Worm (Caenorhabditis elegans) whole organism, early embryonic: Measurements from ENCODE around the gene ran-1.

Experiments used
- B0310.2 ChIP-seq: sonication (generic microtip); optimal IDR thresholded peaks from 2 replicates; lab custom pipeline; 2016; ENCODE audit warnings: mild to moderate bottlenecking, missing genetic modification characterization, missing compliant biosample characterization
- F13C5.2 ChIP-seq: sonication (generic microtip); optimal IDR thresholded peaks from 2 replicates; lab custom pipeline; 2017; ENCODE audit warnings: mild to moderate bottlenecking, missing genetic modification characterization, inconsistent platforms, missing compliant biosample characterization
- aly-1 ChIP-seq: sonication (generic microtip); optimal IDR thresholded peaks from 2 replicates; lab custom pipeline; 2016; ENCODE audit warnings: missing genetic modification characterization, missing compliant biosample characterization
- ama-1 ChIP-seq: fragments of 150-350 bp; optimal IDR thresholded peaks from 2 replicates; lab custom pipeline; 2014
- ceh-13 ChIP-seq: fragments of 200-800 bp; sonication (Bioruptor generic); optimal IDR thresholded peaks from 2 replicates; lab custom pipeline; 2018; ENCODE audit warnings: mild to moderate bottlenecking, missing genetic modification characterization, missing compliant biosample characterization
- ceh-36 ChIP-seq: sonication (generic microtip); optimal IDR thresholded peaks from 2 replicates; lab custom pipeline; 2016; ENCODE audit warnings: missing genetic modification characterization, inconsistent platforms, missing compliant biosample characterization
- ets-7 ChIP-seq: sonication (generic microtip); optimal IDR thresholded peaks from 2 replicates; lab custom pipeline; 2016; ENCODE audit warnings: missing genotype, missing genetic modification characterization, missing compliant biosample characterization
- flt-1 ChIP-seq: fragments of 200-800 bp; sonication (Bioruptor generic); IDR thresholded peaks from 2 replicates; pipeline ENCODE4 v1.3.6; 2022; ENCODE audit warnings: missing genetic modification characterization, missing compliant biosample characterization
- hmbx-1 ChIP-seq: sonication (generic microtip); optimal IDR thresholded peaks from 2 replicates; lab custom pipeline; 2016; ENCODE audit warnings: mild to moderate bottlenecking, missing genetic modification characterization, missing compliant biosample characterization
- hmg-4 ChIP-seq: fragments of 200-800 bp; sonication (Bioruptor generic); optimal IDR thresholded peaks from 2 replicates; lab custom pipeline; 2018; ENCODE audit warnings: mild to moderate bottlenecking, missing genetic modification characterization, missing compliant biosample characterization
- hnd-1 ChIP-seq: sonication (generic microtip); optimal IDR thresholded peaks from 2 replicates; lab custom pipeline; 2016; ENCODE audit warnings: missing genetic modification characterization, missing compliant biosample characterization
- pes-1 ChIP-seq: fragments of 200-800 bp; sonication (Bioruptor generic); IDR thresholded peaks from 2 replicates; pipeline ENCODE4 v1.3.6; 2022; ENCODE audit warnings: missing genetic modification reagents, missing genetic modification characterization, missing compliant biosample characterization
- scrt-1 ChIP-seq: fragments of 200-800 bp; sonication (Bioruptor generic); IDR thresholded peaks from 2 replicates; pipeline ENCODE4 v1.3.6; 2022; ENCODE audit warnings: missing genetic modification characterization, missing compliant biosample characterization
- sea-1 ChIP-seq: fragments of 200-800 bp; sonication (Bioruptor generic); conservative IDR thresholded peaks from 2 replicates; pipeline ENCODE4 v1.3.6; 2022; ENCODE audit warnings: missing genetic modification characterization, missing compliant biosample characterization
- tbx-11 ChIP-seq: fragments of 200-800 bp; sonication (Bioruptor generic); IDR thresholded peaks from 2 replicates; pipeline ENCODE4 v1.3.6; 2022; ENCODE audit warnings: missing genetic modification characterization, missing compliant biosample characterization
- tbx-37 ChIP-seq: fragments of 200-800 bp; sonication (Bioruptor generic); conservative IDR thresholded peaks from 2 replicates; pipeline ENCODE4 v1.3.6; 2022; ENCODE audit warnings: missing genetic modification reagents, missing genetic modification characterization, missing compliant biosample characterization
- tra-4 ChIP-seq: sonication (generic microtip); optimal IDR thresholded peaks from 2 replicates; lab custom pipeline; 2017; ENCODE audit warnings: missing genetic modification characterization, missing compliant biosample characterization

The ran-1 gene

ce11 chrIII:10742382-10742860 lies 5.1 kb downstream of the ran-1 start, which contains the start of the genes tbb-1 and rib-2:
TSS of gene tbb-1 (minus strand) at chrIII:10742432.
TSS of gene rib-2 (plus strand) at chrIII:10742810.
- TF ChIP-seq ceh-13 (GFP tag; lab: Kevin White, UChicago) (no peak), hmg-4 (GFP tag; lab: Kevin White, UChicago) (no peak), F13C5.2 (tag; lab: Kevin White, UChicago) (no peak), tbx-37 (GFP tag; lab: Robert Waterston, UW) (no peak), hmbx-1 (no peak), ets-7 (tag; lab: Kevin White, UChicago) (no peak), sea-1 (GFP tag; lab: Robert Waterston, UW) (no peak), scrt-1 (GFP tag; lab: Robert Waterston, UW) (no peak), flt-1 (GFP tag; lab: Robert Waterston, UW) (no peak), B0310.2 (no peak), ceh-36 (no peak), hnd-1 (tag; lab: Kevin White, UChicago) (no peak), aly-1 (tag; lab: Kevin White, UChicago) (no peak), tbx-11 (no peak), ama-1 (lab: Kevin White, UChicago) (no peak), pes-1 (GFP tag; lab: Robert Waterston, UW) (no peak), tra-4 (tag; lab: Kevin White, UChicago) (no peak)

- no peak for TF ChIP-seq hmg-4 (GFP tag; lab: Kevin White, UChicago)
- TF ChIP-seq aly-1 (tag; lab: Kevin White, UChicago), result no peak
- TF ChIP-seq tbx-11, result no peak
- no peak for TF ChIP-seq tbx-37 (GFP tag; lab: Robert Waterston, UW)
- TF ChIP-seq flt-1 (GFP tag; lab: Robert Waterston, UW), result no peak
Measured at ce11 chrIII:10740518-10740917, 7.0 kb downstream of the ran-1 start, which contains the start of gene K01G5.8. TSS of gene K01G5.8 (minus strand) at chrIII:10740772.

ce11 chrIII:10739902-10740301 lies 7.6 kb downstream of the ran-1 start:
- peak; percentile 54 for TF ChIP-seq B0310.2
- peak; percentile 73 for TF ChIP-seq ama-1 (lab: Kevin White, UChicago)
- TF ChIP-seq F13C5.2 (tag; lab: Kevin White, UChicago), result peak; percentile 67
- no peak for TF ChIP-seq hnd-1 (tag; lab: Kevin White, UChicago)

ce11 chrIII:10739455-10739854 lies 8.1 kb downstream of the ran-1 start, which contains the start of gene smap-1:
TSS of gene smap-1 (minus strand) at chrIII:10739792.
- TF ChIP-seq F13C5.2 (tag; lab: Kevin White, UChicago) (no peak), hmbx-1 (no peak), hmg-4 (GFP tag; lab: Kevin White, UChicago) (no peak), scrt-1 (GFP tag; lab: Robert Waterston, UW) (no peak), ets-7 (tag; lab: Kevin White, UChicago) (no peak), flt-1 (GFP tag; lab: Robert Waterston, UW) (no peak), sea-1 (GFP tag; lab: Robert Waterston, UW) (no peak), ama-1 (lab: Kevin White, UChicago) (no peak), pes-1 (GFP tag; lab: Robert Waterston, UW) (no peak), ceh-36 (no peak), ceh-13 (GFP tag; lab: Kevin White, UChicago) (no peak), tbx-11 (no peak), tbx-37 (GFP tag; lab: Robert Waterston, UW) (no peak), hnd-1 (tag; lab: Kevin White, UChicago) (no peak), B0310.2 (no peak), tra-4 (tag; lab: Kevin White, UChicago) (no peak), aly-1 (tag; lab: Kevin White, UChicago) (no peak)

ce11 chrIII:10738081-10738480 lies 9.4 kb downstream of the ran-1 start:
- TF ChIP-seq sea-1 (GFP tag; lab: Robert Waterston, UW) (no peak), pes-1 (GFP tag; lab: Robert Waterston, UW) (no peak), hmg-4 (GFP tag; lab: Kevin White, UChicago) (no peak), ets-7 (tag; lab: Kevin White, UChicago) (no peak)

- no peak for TF ChIP-seq sea-1 (GFP tag; lab: Robert Waterston, UW)
- TF ChIP-seq flt-1 (GFP tag; lab: Robert Waterston, UW), result no peak
- no peak for TF ChIP-seq hnd-1 (tag; lab: Kevin White, UChicago)
- TF ChIP-seq tbx-11, result no peak
- TF ChIP-seq ama-1 (lab: Kevin White, UChicago), result no peak
- no peak for TF ChIP-seq scrt-1 (GFP tag; lab: Robert Waterston, UW)
- no peak for TF ChIP-seq ets-7 (tag; lab: Kevin White, UChicago)
- no peak for TF ChIP-seq B0310.2
- TF ChIP-seq pes-1 (GFP tag; lab: Robert Waterston, UW), result no peak
- no peak for TF ChIP-seq tra-4 (tag; lab: Kevin White, UChicago)
- no peak for TF ChIP-seq hmg-4 (GFP tag; lab: Kevin White, UChicago)
- TF ChIP-seq ceh-13 (GFP tag; lab: Kevin White, UChicago), result no peak
- no peak for TF ChIP-seq F13C5.2 (tag; lab: Kevin White, UChicago)
- no peak for TF ChIP-seq hmbx-1
- no peak for TF ChIP-seq ceh-36
Measured at ce11 chrIII:10736322-10736985, 11.1 kb downstream of the ran-1 start.

- TF ChIP-seq flt-1 (GFP tag; lab: Robert Waterston, UW), result no peak
- no peak for TF ChIP-seq tbx-11
- no peak for TF ChIP-seq scrt-1 (GFP tag; lab: Robert Waterston, UW)
- no peak for TF ChIP-seq hnd-1 (tag; lab: Kevin White, UChicago)
- TF ChIP-seq ama-1 (lab: Kevin White, UChicago), result no peak
- no peak for TF ChIP-seq B0310.2
- TF ChIP-seq aly-1 (tag; lab: Kevin White, UChicago), result no peak
- TF ChIP-seq ceh-13 (GFP tag; lab: Kevin White, UChicago), result no peak
- TF ChIP-seq tra-4 (tag; lab: Kevin White, UChicago), result no peak
- no peak for TF ChIP-seq pes-1 (GFP tag; lab: Robert Waterston, UW)
- TF ChIP-seq hmbx-1, result no peak
- no peak for TF ChIP-seq tbx-37 (GFP tag; lab: Robert Waterston, UW)
- no peak for TF ChIP-seq hmg-4 (GFP tag; lab: Kevin White, UChicago)
Measured at ce11 chrIII:10734511-10735233, 12.9 kb downstream of the ran-1 start.
